Worm (Caenorhabditis elegans): ENCODE measurements around the gene T25D10.1.

The T25D10.1 gene

ce11 chrII:6441128-6441527 lies 37.9 kb downstream of the T25D10.1 start, which contains the start of gene cutl-16:
Gene cutl-16, plus strand, starts transcription at chrII:6441428.
- TF ChIP-seq unc-62 (GFP tag; optimal IDR thresholded peaks at IDR 0.05): no peak

ce11 chrII:6443710-6444109 lies 40.5 kb downstream of the T25D10.1 start, which contains the start of gene K06A1.2:
Gene K06A1.2, plus strand, starts transcription at chrII:6444010.
- TF ChIP-seq unc-62 (GFP tag; optimal IDR thresholded peaks at IDR 0.05): no peak

- TF ChIP-seq unc-62 (GFP tag; optimal IDR thresholded peaks at IDR 0.05): no peak
Measured at ce11 chrII:6448189-6448588, 45.0 kb downstream of the T25D10.1 start.

ce11 chrII:6448656-6449055 lies 45.5 kb downstream of the T25D10.1 start:
- no peak for TF ChIP-seq unc-62 (GFP tag; optimal IDR thresholded peaks at IDR 0.05)

ce11 chrII:6449656-6450055 lies 46.5 kb downstream of the T25D10.1 start, which contains the start of gene nhr-22:
Gene nhr-22, minus strand, starts transcription at chrII:6449792.
- no peak for TF ChIP-seq unc-62 (GFP tag; optimal IDR thresholded peaks at IDR 0.05)

- no peak for TF ChIP-seq unc-62 (GFP tag; optimal IDR thresholded peaks at IDR 0.05)
Measured at ce11 chrII:6453341-6453806, 50.2 kb downstream of the T25D10.1 start, which contains the start of gene atg-16.2. Gene atg-16.2, minus strand, starts transcription at chrII:6453391.
